Worm (Caenorhabditis elegans) whole organism, dauer: ENCODE results near the gene F46C3.6.

Source experiments
- unc-62 ChIP-seq: sonication (generic microtip); optimal IDR thresholded peaks from 2 replicates; lab custom pipeline; 2017; ENCODE audit warnings: missing biosample characterization, missing genetic modification reagents, missing genetic modification characterization

F46C3.6 gene

ce11 chrX:11387723-11388330 lies 32.0 kb downstream of the F46C3.6 start:
- TF ChIP-seq unc-62 (GFP tag; lab: Kevin White, UChicago): no peak

ce11 chrX:11386903-11387302 lies 33.0 kb downstream of the F46C3.6 start:
- TF ChIP-seq unc-62 (GFP tag; lab: Kevin White, UChicago): no peak

- no peak for TF ChIP-seq unc-62 (GFP tag; lab: Kevin White, UChicago)
Measured at ce11 chrX:11385916-11386315, 34.0 kb downstream of the F46C3.6 start.

- no peak for TF ChIP-seq unc-62 (GFP tag; lab: Kevin White, UChicago)
Measured at ce11 chrX:11384534-11385441, 35.1 kb downstream of the F46C3.6 start, which contains the start of the genes F08B12.11 and prmn-1. F08B12.11 (plus strand) TSS chrX:11385054. prmn-1 (plus strand) TSS chrX:11385084.

ce11 chrX:11383359-11383758 lies 36.5 kb downstream of the F46C3.6 start:
- TF ChIP-seq unc-62 (GFP tag; lab: Kevin White, UChicago): no peak

- TF ChIP-seq unc-62 (GFP tag; lab: Kevin White, UChicago): no peak
Measured at ce11 chrX:11379135-11379781, 40.6 kb downstream of the F46C3.6 start.

ce11 chrX:11377370-11377769 lies 42.5 kb downstream of the F46C3.6 start, which contains the start of gene tni-1:
tni-1 (minus strand) TSS chrX:11377470.
- TF ChIP-seq unc-62 (GFP tag; lab: Kevin White, UChicago): no peak

ce11 chrX:11375509-11375908 lies 44.4 kb downstream of the F46C3.6 start, which contains the start of gene F42E11.3:
F42E11.3 (minus strand) TSS chrX:11375609.
- TF ChIP-seq unc-62 (GFP tag; lab: Kevin White, UChicago): no peak

ce11 chrX:11370090-11370489 lies 49.8 kb downstream of the F46C3.6 start:
- no peak for TF ChIP-seq unc-62 (GFP tag; lab: Kevin White, UChicago)
